Fruit fly (Drosophila melanogaster) whole organism, embryonic: ENCODE data around the gene Sfp23F.
A peak's percentile ranks its signal among the peaks of the same experiment; 100 is the strongest.

Experiments
- Atf6 ChIP-seq: fragments of 200-800 bp; sonication (Bioruptor generic); IDR thresholded peaks from 2 replicates; pipeline ENCODE4 v1.3.6; 2022; ENCODE audit warnings: missing biosample characterization, missing genetic modification characterization
- BtbVII ChIP-seq: fragments of 200-800 bp; sonication (Bioruptor generic); optimal IDR thresholded peaks from 3 replicates; lab custom pipeline; 2017; ENCODE audit warnings: missing biosample characterization, mild to moderate bottlenecking, missing genetic modification characterization
- CG10366 ChIP-seq: fragments of 200-800 bp; sonication (Bioruptor generic); IDR thresholded peaks from 2 replicates; pipeline ENCODE4 v1.3.6; 2022; ENCODE audit warnings: missing biosample characterization, missing genetic modification characterization
- CG10979 ChIP-seq: fragments of 200-800 bp; sonication (Bioruptor generic); optimal IDR thresholded peaks from 2 replicates; lab custom pipeline; 2018; ENCODE audit warnings: missing biosample characterization, mild to moderate bottlenecking, missing genetic modification characterization, moderate library complexity
- CG16779 ChIP-seq: fragments of 200-800 bp; sonication (Bioruptor generic); IDR thresholded peaks from 2 replicates; pipeline ENCODE4 v1.3.6; 2022; ENCODE audit warnings: missing biosample characterization, missing genetic modification characterization
- CG17361 ChIP-seq: fragments of 200-800 bp; sonication (Bioruptor generic); IDR thresholded peaks from 3 replicates; pipeline ENCODE4 v1.3.6; 2022; ENCODE audit warnings: missing biosample characterization, missing genetic modification characterization
- CG17385 ChIP-seq: fragments of 200-800 bp; sonication (Bioruptor generic); optimal IDR thresholded peaks from 3 replicates; lab custom pipeline; 2018; ENCODE audit warnings: missing biosample characterization, mild to moderate bottlenecking, missing genetic modification characterization
- CG2120 ChIP-seq: fragments of 200-800 bp; sonication (Bioruptor generic); optimal IDR thresholded peaks from 3 replicates; lab custom pipeline; 2016; ENCODE audit warnings: missing biosample characterization, missing genetic modification characterization
- CG3281 ChIP-seq: fragments of 200-800 bp; sonication (Bioruptor generic); optimal IDR thresholded peaks from 3 replicates; lab custom pipeline; 2017; ENCODE audit warnings: missing biosample characterization, mild to moderate bottlenecking, missing genetic modification characterization
- CG33213 ChIP-seq: fragments of 200-800 bp; sonication (Bioruptor generic); optimal IDR thresholded peaks from 3 replicates; lab custom pipeline; 2016; ENCODE audit warnings: missing biosample characterization, missing genetic modification characterization
- CG3838 ChIP-seq: fragments of 200-800 bp; sonication (Bioruptor generic); optimal IDR thresholded peaks from 3 replicates; lab custom pipeline; 2016; ENCODE audit warnings: missing biosample characterization, missing genetic modification characterization
- CG4360 ChIP-seq: fragments of 200-800 bp; sonication (Bioruptor generic); IDR thresholded peaks from 2 replicates; pipeline ENCODE4 v1.3.6; 2022; ENCODE audit warnings: missing biosample characterization, missing genetic modification characterization
- CG7372 ChIP-seq: fragments of 200-800 bp; sonication (Bioruptor generic); IDR thresholded peaks from 2 replicates; pipeline ENCODE4 v1.3.6; 2022; ENCODE audit warnings: missing biosample characterization, missing genetic modification characterization
- CG7987 ChIP-seq: fragments of 200-800 bp; sonication (Bioruptor generic); optimal IDR thresholded peaks from 2 replicates; lab custom pipeline; 2018; ENCODE audit warnings: missing biosample characterization, mild to moderate bottlenecking, missing genetic modification characterization, moderate library complexity
- CG8281 ChIP-seq: fragments of 200-800 bp; sonication (Bioruptor generic); optimal IDR thresholded peaks from 2 replicates; lab custom pipeline; 2018; ENCODE audit warnings: missing biosample characterization, mild to moderate bottlenecking, missing genetic modification characterization, moderate library complexity
- CG8290 ChIP-seq, 3 experiments: fragments of 200-800 bp; sonication (Bioruptor generic); optimal IDR thresholded peaks; 2 replicates each; lab custom pipeline; 2016 to 2019; ENCODE audit warnings: missing biosample characterization in 3 of 3, missing genetic modification characterization in 3 of 3, mild to moderate bottlenecking in 2 of 3, moderate library complexity in 1 of 3
- CG9215 ChIP-seq: fragments of 200-800 bp; sonication (Bioruptor generic); IDR thresholded peaks from 2 replicates; pipeline ENCODE4 v1.3.6; 2022; ENCODE audit warnings: missing biosample characterization, missing genetic modification characterization
- H2.0 ChIP-seq: fragments of 200-800 bp; sonication (Bioruptor generic); IDR thresholded peaks from 2 replicates; pipeline ENCODE4 v1.3.6; 2022; ENCODE audit warnings: missing biosample characterization, missing genetic modification characterization
- Lhr ChIP-seq: fragments of 200-800 bp; sonication (Bioruptor generic); optimal IDR thresholded peaks from 3 replicates; lab custom pipeline; 2017; ENCODE audit warnings: mild to moderate bottlenecking, missing biosample characterization, missing genetic modification reagents, missing genetic modification characterization
- MTF-1 ChIP-seq: fragments of 200-800 bp; sonication (Bioruptor generic); optimal IDR thresholded peaks from 2 replicates; lab custom pipeline; 2018; ENCODE audit warnings: missing biosample characterization, mild to moderate bottlenecking, missing genetic modification characterization, borderline replicate concordance
- Mrtf ChIP-seq: fragments of 200-800 bp; sonication (Bioruptor generic); IDR thresholded peaks from 3 replicates; pipeline ENCODE4 v1.3.6; 2022; ENCODE audit warnings: missing biosample characterization, missing genetic modification characterization
- NC2α ChIP-seq: fragments of 200-800 bp; sonication (Bioruptor generic); optimal IDR thresholded peaks from 2 replicates; lab custom pipeline; 2016; ENCODE audit warnings: missing biosample characterization, missing genetic modification characterization
- NC2β ChIP-seq: fragments of 200-800 bp; sonication (Bioruptor generic); optimal IDR thresholded peaks from 2 replicates; lab custom pipeline; 2016; ENCODE audit warnings: missing biosample characterization, missing genetic modification characterization
- Taf1 ChIP-seq: fragments of 200-800 bp; sonication (Bioruptor generic); IDR thresholded peaks from 2 replicates; pipeline ENCODE4 v1.3.6; 2022; ENCODE audit warnings: missing biosample characterization, missing genetic modification characterization
- Trl ChIP-seq, 3 experiments: fragments of >200 bp in 2 of 3; fragments of 200-800 bp in 1 of 3; sonication (Bioruptor generic) in 1 of 3; optimal IDR thresholded peaks; 2 replicates in 1 of 3; 3 replicates in 2 of 3; lab custom pipeline; 2016 to 2017; ENCODE audit warnings: missing biosample characterization in 1 of 3, missing genetic modification characterization in 1 of 3
- ase ChIP-seq: fragments of 200-800 bp; sonication (Bioruptor generic); IDR thresholded peaks from 3 replicates; pipeline ENCODE4 v1.3.6; 2022; ENCODE audit warnings: missing biosample characterization, missing genetic modification characterization
- bcd ChIP-seq: fragments of 200-800 bp; sonication (Bioruptor generic); optimal IDR thresholded peaks from 2 replicates; lab custom pipeline; 2017; ENCODE audit warnings: missing biosample characterization, mild to moderate bottlenecking, missing genetic modification characterization
- bowl ChIP-seq: fragments of 200-800 bp; sonication (Bioruptor generic); IDR thresholded peaks from 2 replicates; pipeline ENCODE4 v1.3.6; 2022; ENCODE audit warnings: missing biosample characterization, missing genetic modification characterization
- caup ChIP-seq: fragments of 200-800 bp; sonication (Bioruptor generic); optimal IDR thresholded peaks from 3 replicates; lab custom pipeline; 2017; ENCODE audit warnings: missing biosample characterization, mild to moderate bottlenecking, missing genetic modification characterization, moderate library complexity; ENCODE audit not compliant: severe bottlenecking
- chif ChIP-seq, 2 experiments: fragments of 200-800 bp; sonication (Bioruptor generic); optimal IDR thresholded peaks; 3 replicates each; lab custom pipeline; 2016; ENCODE audit warnings: missing biosample characterization in 2 of 2, missing genetic modification characterization in 2 of 2
- cwo ChIP-seq: fragments of 200-800 bp; sonication (Bioruptor generic); optimal IDR thresholded peaks from 3 replicates; lab custom pipeline; 2017; ENCODE audit warnings: missing biosample characterization, missing genetic modification characterization, mild to moderate bottlenecking, moderate library complexity, missing genetic modification reagents
- dysf ChIP-seq: fragments of 200-800 bp; sonication (Bioruptor generic); IDR thresholded peaks from 3 replicates; pipeline ENCODE4 v1.3.6; 2022; ENCODE audit warnings: missing biosample characterization, missing genetic modification characterization
- en ChIP-seq: fragments of 200-800 bp; sonication (Bioruptor generic); optimal IDR thresholded peaks from 2 replicates; lab custom pipeline; 2016; ENCODE audit warnings: missing biosample characterization, missing genetic modification characterization
- ewg ChIP-seq: fragments of 200-800 bp; sonication (Bioruptor generic); optimal IDR thresholded peaks from 3 replicates; lab custom pipeline; 2017; ENCODE audit warnings: mild to moderate bottlenecking, missing biosample characterization, missing genetic modification reagents, missing genetic modification characterization
- gce ChIP-seq: fragments of 200-800 bp; sonication (Bioruptor generic); IDR thresholded peaks from 3 replicates; pipeline ENCODE4 v1.3.6; 2022; ENCODE audit warnings: missing biosample characterization, missing genetic modification characterization
- hb ChIP-seq: fragments of 200-800 bp; sonication (Bioruptor generic); IDR thresholded peaks from 3 replicates; pipeline ENCODE4 v1.3.6; 2022; ENCODE audit warnings: missing biosample characterization, missing genetic modification characterization; ENCODE audit not compliant: partially characterized antibody
- jigr1 ChIP-seq: fragments of 200-800 bp; sonication (Bioruptor generic); IDR thresholded peaks from 3 replicates; pipeline ENCODE4 v1.3.6; 2022; ENCODE audit warnings: missing biosample characterization, missing genetic modification characterization
- lbe ChIP-seq: fragments of 200-800 bp; sonication (Bioruptor generic); optimal IDR thresholded peaks from 2 replicates; lab custom pipeline; 2016; ENCODE audit warnings: missing biosample characterization, mild to moderate bottlenecking, missing genetic modification characterization
- lov ChIP-seq, 2 experiments: fragments of 200-800 bp in 1 of 2; fragments of >200 bp in 1 of 2; sonication (Bioruptor generic) in 1 of 2; IDR thresholded peaks in 1 of 2; optimal IDR thresholded peaks in 1 of 2; 2 replicates in 1 of 2; 3 replicates in 1 of 2; pipeline versions ENCODE4 v1.3.6 to Lab custom; 2017 to 2022; ENCODE audit warnings: missing biosample characterization in 1 of 2, missing genetic modification characterization in 1 of 2
- odd ChIP-seq: fragments of 200-800 bp; sonication (Bioruptor generic); optimal IDR thresholded peaks from 2 replicates; lab custom pipeline; 2017; ENCODE audit warnings: missing biosample characterization, mild to moderate bottlenecking, missing genetic modification characterization
- pan ChIP-seq, 4 experiments: fragments of >200 bp in 3 of 4; fragments of 200-800 bp in 1 of 4; sonication (Bioruptor generic) in 1 of 4; optimal IDR thresholded peaks in 3 of 4; IDR thresholded peaks in 1 of 4; 2 replicates each; pipeline versions ENCODE4 v1.3.6 to Lab custom; 2017 to 2022; ENCODE audit warnings: missing biosample characterization in 2 of 4, missing genetic modification characterization in 2 of 4, mixed read lengths in 1 of 4
- phol ChIP-seq: fragments of 200-800 bp; sonication (Bioruptor generic); optimal IDR thresholded peaks from 3 replicates; lab custom pipeline; 2018; ENCODE audit warnings: missing biosample characterization, mild to moderate bottlenecking, missing genetic modification characterization, moderate library complexity
- run ChIP-seq: fragments of 200-800 bp; sonication (Bioruptor generic); optimal IDR thresholded peaks from 3 replicates; lab custom pipeline; 2018; ENCODE audit warnings: missing biosample characterization, mild to moderate bottlenecking, missing genetic modification characterization
- salm ChIP-seq: fragments of 200-800 bp; sonication (Bioruptor generic); optimal IDR thresholded peaks from 2 replicates; lab custom pipeline; 2018; ENCODE audit warnings: missing biosample characterization, mild to moderate bottlenecking, missing genetic modification characterization
- sqz ChIP-seq: fragments of 200-800 bp; sonication (Bioruptor generic); optimal IDR thresholded peaks from 3 replicates; lab custom pipeline; 2018; ENCODE audit warnings: missing biosample characterization, mild to moderate bottlenecking, missing genetic modification characterization
- stc ChIP-seq: fragments of 200-800 bp; sonication (Bioruptor generic); IDR thresholded peaks from 2 replicates; pipeline ENCODE4 v1.3.6; 2022; ENCODE audit warnings: missing biosample characterization, missing genetic modification characterization
- trh ChIP-seq: fragments of 200-800 bp; sonication (Bioruptor generic); optimal IDR thresholded peaks from 2 replicates; lab custom pipeline; 2016; ENCODE audit warnings: missing biosample characterization, missing genetic modification characterization
- unc-4 ChIP-seq: fragments of 200-800 bp; sonication (Bioruptor generic); IDR thresholded peaks from 2 replicates; pipeline ENCODE4 v1.3.6; 2022; ENCODE audit warnings: missing biosample characterization, missing genetic modification characterization; ENCODE audit not compliant: partially characterized antibody

Gene Sfp23F

DNA sequence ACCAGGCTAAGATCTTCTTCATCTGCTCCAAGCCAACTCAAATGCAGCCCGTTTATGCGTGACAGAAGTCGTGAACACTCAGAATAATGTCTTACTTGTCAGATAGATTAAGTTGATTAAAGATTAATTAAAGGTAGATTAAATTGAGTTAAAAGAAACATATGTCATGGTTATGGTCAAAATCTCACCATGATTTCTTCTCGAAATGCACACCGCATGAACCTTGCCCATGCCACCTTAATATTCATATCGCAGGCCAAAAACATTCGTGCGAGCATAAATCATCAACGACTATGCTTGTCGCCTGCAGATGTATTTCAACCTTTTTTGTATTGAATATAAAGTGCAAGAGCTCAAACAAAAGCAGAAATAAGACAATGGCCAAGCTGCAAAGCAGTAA is 49.5 kb upstream of the Sfp23F start (continued):
- TF ChIP-seq CG9215 (GFP tag; lab: Robert Waterston, UW) = no peak
- TF ChIP-seq MTF-1 (GFP tag; lab: Kevin White, UChicago) = peak; percentile 15
- TF ChIP-seq trh = no peak
- TF ChIP-seq pan (optimal IDR thresholded peaks at IDR 0.05; lab: Kevin White, UChicago) = no peak
- TF ChIP-seq pan (GFP tag; optimal IDR thresholded peaks at IDR 0.05 in 1 of 2, IDR thresholded peaks at IDR 0.05 in 1 of 2) = peak in 1 of 2 experiments; percentile 81
- TF ChIP-seq CG4360 (GFP tag; lab: Robert Waterston, UW) = no peak
- peak; percentile 31; the same call in 1 of the 3 replicates for TF ChIP-seq CG17361 (GFP tag; lab: Robert Waterston, UW)
- peak; percentile 23 for TF ChIP-seq CG3281 (GFP tag; lab: Kevin White, UChicago)
- peak; percentile 73 for TF ChIP-seq CG10979
- TF ChIP-seq stc (GFP tag; lab: Robert Waterston, UW) = peak; percentile 80
- TF ChIP-seq caup (GFP tag; lab: Kevin White, UChicago) = peak; percentile 18
- peak; percentile 36 for TF ChIP-seq bcd (GFP tag; lab: Kevin White, UChicago)
- no peak for TF ChIP-seq NC2β (GFP tag; lab: Kevin White, UChicago)
- TF ChIP-seq phol (tag; lab: Kevin White, UChicago) = peak; percentile 74
- TF ChIP-seq Lhr (GFP tag; lab: Kevin White, UChicago) = no peak
- peak; percentile 18 for TF ChIP-seq ewg (GFP tag; lab: Kevin White, UChicago)
- no peak for TF ChIP-seq Atf6 (GFP tag; lab: Robert Waterston, UW)
- TF ChIP-seq odd = peak; percentile 33
- no peak for TF ChIP-seq CG3838 (GFP tag; lab: Kevin White, UChicago)
- peak; percentile 59 for TF ChIP-seq CG10366 (GFP tag; lab: Robert Waterston, UW)
- peak; percentile 28 for TF ChIP-seq lbe (GFP tag; lab: Kevin White, UChicago)
- peak; percentile 65 for TF ChIP-seq dysf (GFP tag; lab: Robert Waterston, UW)
- 0 out of 3 replicates have a peak, but pooled peaks have one; percentile 44 for TF ChIP-seq ase (GFP tag; lab: Robert Waterston, UW)
- no peak for TF ChIP-seq Taf1 (GFP tag; lab: Robert Waterston, UW)
- TF ChIP-seq NC2α (GFP tag; lab: Kevin White, UChicago) = no peak
- TF ChIP-seq salm = peak; percentile 60
- TF ChIP-seq hb (GFP tag; lab: Robert Waterston, UW) = no peak
- peak; percentile 62 for TF ChIP-seq CG17385
- TF ChIP-seq H2.0 (GFP tag; lab: Robert Waterston, UW) = peak; percentile 15; the same call in 1 of the 2 replicates
- TF ChIP-seq CG7987 (GFP tag; lab: Kevin White, UChicago) = no peak
- no peak for TF ChIP-seq CG33213 (GFP tag; lab: Kevin White, UChicago)
- TF ChIP-seq Trl (optimal IDR thresholded peaks at IDR 0.05; lab: Kevin White, UChicago) = no peak
- peak; percentile 22 for TF ChIP-seq Trl (GFP tag; optimal IDR thresholded peaks at IDR 0.05; lab: Kevin White, UChicago)
- TF ChIP-seq CG8290 (GFP tag; optimal IDR thresholded peaks at IDR 0.05; lab: Kevin White, UChicago) = no peak
- peak in 1 of 2 experiments; percentile 56 for TF ChIP-seq CG8290 (tag; optimal IDR thresholded peaks at IDR 0.05; lab: Kevin White, UChicago)
- TF ChIP-seq chif (GFP tag; optimal IDR thresholded peaks at IDR 0.05; lab: Kevin White, UChicago) = peak; percentile 45 to 46
- no peak for TF ChIP-seq CG16779 (GFP tag; lab: Robert Waterston, UW)
- no peak for TF ChIP-seq Mrtf (GFP tag; lab: Robert Waterston, UW)
- TF ChIP-seq lov (optimal IDR thresholded peaks at IDR 0.05; lab: Kevin White, UChicago) = no peak
- TF ChIP-seq lov (GFP tag; IDR thresholded peaks at IDR 0.05; lab: Robert Waterston, UW) = peak; percentile 73; the same call in 2 of the 3 replicates
- TF ChIP-seq CG8281 (tag; lab: Kevin White, UChicago) = peak; percentile 29
- peak; percentile 14 for TF ChIP-seq run (tag; lab: Kevin White, UChicago)
- no peak for TF ChIP-seq en (GFP tag; lab: Kevin White, UChicago)
- TF ChIP-seq cwo (GFP tag; lab: Kevin White, UChicago) = peak; percentile 7
- 0 out of 2 replicates have a peak, but pooled peaks have one; percentile 14 for TF ChIP-seq CG7372
- 0 out of 3 replicates have a peak, but pooled peaks have one; percentile 35 for TF ChIP-seq jigr1
- no peak for TF ChIP-seq CG2120 (GFP tag; lab: Kevin White, UChicago)
- peak; percentile 71; the same call in 1 of the 3 replicates for TF ChIP-seq gce
- peak; percentile 46; the same call in 1 of the 2 replicates for TF ChIP-seq bowl
- no peak for TF ChIP-seq unc-4 (GFP tag; lab: Robert Waterston, UW)
- peak; percentile 42 for TF ChIP-seq sqz
- no peak for TF ChIP-seq BtbVII (GFP tag; lab: Kevin White, UChicago)
